Worm (Caenorhabditis elegans) whole organism, L2 larva: ENCODE measurements around the gene arrd-12.

Experiments used
- C34F6.9 ChIP-seq: fragments of 150-350 bp; optimal IDR thresholded peaks from 2 replicates; lab custom pipeline; 2014; ENCODE audit warnings: missing biosample characterization, missing genetic modification characterization
- F13H6.1 ChIP-seq: sonication (generic microtip); optimal IDR thresholded peaks from 2 replicates; lab custom pipeline; 2016; ENCODE audit warnings: missing genetic modification characterization, missing compliant biosample characterization
- R02D3.7 ChIP-seq: fragments of 150-350 bp; optimal IDR thresholded peaks from 2 replicates; lab custom pipeline; 2014; ENCODE audit warnings: missing biosample characterization, missing genetic modification characterization
- ZK546.5 ChIP-seq: sonication (generic microtip); optimal IDR thresholded peaks from 2 replicates; lab custom pipeline; 2017; ENCODE audit warnings: missing biosample characterization, missing genetic modification characterization
- alr-1 ChIP-seq: fragments of 150-350 bp; optimal IDR thresholded peaks from 2 replicates; lab custom pipeline; 2014; ENCODE audit warnings: missing biosample characterization, missing genetic modification characterization
- ama-1 ChIP-seq: fragments of 150-350 bp; optimal IDR thresholded peaks from 2 replicates; lab custom pipeline; 2018; ENCODE audit warnings: inconsistent platforms
- blmp-1 ChIP-seq: sonication (generic microtip); optimal IDR thresholded peaks from 2 replicates; lab custom pipeline; 2017; ENCODE audit warnings: missing genetic modification characterization, mild to moderate bottlenecking, missing compliant biosample characterization, antibody characterized with exemption, moderate library complexity; ENCODE audit not compliant: insufficient read depth
- ceh-16 ChIP-seq: fragments of 150-350 bp; optimal IDR thresholded peaks from 2 replicates; lab custom pipeline; 2014; ENCODE audit warnings: missing biosample characterization, missing genetic modification characterization
- ceh-82 ChIP-seq: fragments of 150-350 bp; optimal IDR thresholded peaks from 2 replicates; lab custom pipeline; 2014; ENCODE audit warnings: missing biosample characterization, missing genetic modification characterization
- crh-2 ChIP-seq: sonication (generic microtip); optimal IDR thresholded peaks from 2 replicates; lab custom pipeline; 2017; ENCODE audit warnings: missing biosample characterization, missing genetic modification characterization
- dmd-4 ChIP-seq: sonication (generic microtip); optimal IDR thresholded peaks from 2 replicates; lab custom pipeline; 2017; ENCODE audit warnings: missing biosample characterization, missing genetic modification characterization
- egl-27 ChIP-seq: sonication (generic microtip); optimal IDR thresholded peaks from 3 replicates; lab custom pipeline; 2017; ENCODE audit warnings: missing biosample characterization, missing genetic modification reagents, missing genetic modification characterization
- elt-1 ChIP-seq: fragments of 150-350 bp; optimal IDR thresholded peaks from 2 replicates; lab custom pipeline; 2014; ENCODE audit warnings: missing biosample characterization, missing genetic modification characterization
- elt-3 ChIP-seq: sonication (generic microtip); optimal IDR thresholded peaks from 2 replicates; lab custom pipeline; 2017; ENCODE audit warnings: missing biosample characterization, missing genetic modification characterization
- fos-1 ChIP-seq: fragments of 150-350 bp; optimal IDR thresholded peaks from 2 replicates; lab custom pipeline; 2014; ENCODE audit warnings: missing biosample characterization, missing genetic modification characterization
- lin-11 ChIP-seq: fragments of 150-350 bp; sonication (generic microtip); optimal IDR thresholded peaks from 2 replicates; lab custom pipeline; 2014; ENCODE audit warnings: missing biosample characterization, missing genetic modification characterization, inconsistent platforms, mixed read lengths
- lin-39 ChIP-seq: fragments of 150-350 bp; optimal IDR thresholded peaks from 2 replicates; lab custom pipeline; 2014; ENCODE audit warnings: missing biosample characterization, missing genetic modification reagents, missing genetic modification characterization
- lsy-2 ChIP-seq, 2 experiments: fragments of 150-350 bp in 1 of 2; sonication (generic microtip) in 1 of 2; optimal IDR thresholded peaks; 2 replicates each; lab custom pipeline; 2014 to 2017; ENCODE audit warnings: missing biosample characterization in 2 of 2, missing genetic modification characterization in 2 of 2
- mab-5 ChIP-seq: fragments of 150-350 bp; optimal IDR thresholded peaks from 2 replicates; lab custom pipeline; 2014; ENCODE audit warnings: missing biosample characterization, missing genetic modification characterization
- mdl-1 ChIP-seq, 2 experiments: fragments of 150-350 bp in 1 of 2; sonication (generic microtip) in 1 of 2; optimal IDR thresholded peaks; 2 replicates each; lab custom pipeline; 2017; ENCODE audit warnings: missing biosample characterization in 2 of 2, missing genetic modification characterization in 2 of 2
- nhr-11 ChIP-seq: fragments of 150-350 bp; optimal IDR thresholded peaks from 2 replicates; lab custom pipeline; 2014; ENCODE audit warnings: missing biosample characterization, missing genetic modification characterization
- nhr-21 ChIP-seq: fragments of 150-350 bp; optimal IDR thresholded peaks from 2 replicates; lab custom pipeline; 2014; ENCODE audit warnings: missing biosample characterization, missing genetic modification characterization
- nhr-6 ChIP-seq: fragments of 150-350 bp; optimal IDR thresholded peaks from 2 replicates; lab custom pipeline; 2014; ENCODE audit warnings: missing biosample characterization, missing genetic modification characterization
- peb-1 ChIP-seq: fragments of 150-350 bp; optimal IDR thresholded peaks from 2 replicates; lab custom pipeline; 2014; ENCODE audit warnings: missing biosample characterization, missing genetic modification characterization
- sma-3 ChIP-seq: sonication (generic microtip); optimal IDR thresholded peaks from 2 replicates; lab custom pipeline; 2016; ENCODE audit warnings: missing genetic modification reagents, missing genetic modification characterization, missing compliant biosample characterization
- sma-9 ChIP-seq, 2 experiments: fragments of 150-350 bp in 1 of 2; sonication (generic microtip) in 1 of 2; optimal IDR thresholded peaks; 2 replicates each; lab custom pipeline; 2014 to 2016; ENCODE audit warnings: missing genetic modification characterization in 2 of 2, mild to moderate bottlenecking in 1 of 2, missing biosample characterization in 1 of 2, missing compliant biosample characterization in 1 of 2, missing genetic modification reagents in 1 of 2, moderate library complexity in 1 of 2
- snpc-4 ChIP-seq: fragments of 150-350 bp; optimal IDR thresholded peaks from 2 replicates; lab custom pipeline; 2014; ENCODE audit warnings: missing biosample characterization, missing genetic modification characterization
- unc-39 ChIP-seq: fragments of 150-350 bp; optimal IDR thresholded peaks from 2 replicates; lab custom pipeline; 2014; ENCODE audit warnings: missing biosample characterization, missing genetic modification characterization
- unc-55 ChIP-seq: fragments of 150-350 bp; sonication (generic microtip); optimal IDR thresholded peaks from 3 replicates; lab custom pipeline; 2014; ENCODE audit warnings: missing biosample characterization, missing genetic modification reagents, missing genetic modification characterization
- unc-62 ChIP-seq: fragments of 150-350 bp; optimal IDR thresholded peaks from 2 replicates; lab custom pipeline; 2014; ENCODE audit warnings: missing biosample characterization, missing genetic modification reagents, missing genetic modification characterization
- zag-1 ChIP-seq: fragments of 150-350 bp; optimal IDR thresholded peaks from 2 replicates; lab custom pipeline; 2014; ENCODE audit warnings: missing biosample characterization, missing genetic modification characterization
- ztf-1 ChIP-seq: fragments of 200-800 bp; sonication (Bioruptor generic); conservative IDR thresholded peaks from 2 replicates; pipeline ENCODE4 v1.3.6; 2022; ENCODE audit warnings: missing genetic modification characterization, missing compliant biosample characterization
- ztf-4 ChIP-seq: fragments of 150-350 bp; optimal IDR thresholded peaks from 2 replicates; lab custom pipeline; 2014; ENCODE audit warnings: missing biosample characterization, missing genetic modification characterization

arrd-12 gene

DNA sequence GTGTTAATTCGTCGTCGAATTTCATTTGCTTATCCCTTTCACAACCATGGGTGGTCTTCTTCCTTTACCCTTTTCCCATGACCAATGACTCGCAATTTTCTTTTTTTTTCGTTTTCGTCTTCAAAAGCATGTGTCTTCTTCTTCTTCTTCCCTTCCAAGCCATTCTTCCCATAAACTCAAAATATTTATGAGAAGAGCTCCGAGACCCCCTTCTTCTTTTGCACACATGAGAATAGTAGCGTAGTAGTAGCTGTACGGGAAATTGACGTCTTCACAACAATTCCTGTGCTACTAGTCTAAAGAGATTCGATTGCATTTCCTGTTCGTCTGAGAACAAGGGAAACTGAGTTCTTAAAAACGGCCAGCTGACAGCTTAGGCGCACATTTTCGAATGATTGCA lies 46.3 kb downstream of the arrd-12 start:
- TF ChIP-seq snpc-4 (tag; lab: Kevin White, UChicago) (no peak), unc-62 (no peak), R02D3.7 (no peak), ZK546.5 (tag; lab: Kevin White, UChicago) (no peak), mab-5 (no peak), lin-39 (no peak), nhr-11 (tag; lab: Kevin White, UChicago) (no peak), alr-1 (tag; lab: Kevin White, UChicago) (no peak), ceh-82 (no peak), elt-3 (tag; lab: Kevin White, UChicago) (no peak), crh-2 (tag; lab: Kevin White, UChicago) (no peak), ceh-16 (tag; lab: Kevin White, UChicago) (no peak), ztf-1 (GFP tag; lab: Robert Waterston, UW) (no peak), unc-55 (GFP tag; lab: Kevin White, UChicago) (no peak), egl-27 (no peak)

DNA sequence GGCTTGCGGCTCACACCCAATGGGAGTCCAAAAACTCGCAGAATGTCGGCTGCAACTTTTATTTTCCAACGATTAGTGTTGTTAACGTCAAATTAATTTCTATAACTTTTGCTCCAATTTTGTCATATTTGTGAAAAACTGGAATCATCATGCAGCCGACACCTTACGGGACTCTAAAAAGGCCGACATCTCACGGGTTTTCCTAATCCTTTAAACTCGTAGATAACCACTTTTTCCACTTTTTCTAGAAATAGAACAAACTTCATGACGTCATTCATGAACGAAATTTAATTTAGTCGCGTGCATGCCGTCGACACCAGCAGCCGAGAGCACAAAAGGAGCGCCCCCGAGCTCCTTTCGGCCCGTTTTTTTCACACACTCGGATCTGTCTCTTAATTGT lies 47.4 kb downstream of the arrd-12 start:
- TF ChIP-seq crh-2 (tag; lab: Kevin White, UChicago) (no peak), sma-3 (GFP tag; lab: Kevin White, UChicago) (no peak), zag-1 (tag; lab: Kevin White, UChicago) (peak; percentile 3), snpc-4 (tag; lab: Kevin White, UChicago) (peak; percentile 76), blmp-1 (no peak), peb-1 (tag; lab: Kevin White, UChicago) (no peak), sma-9 (GFP tag; optimal IDR thresholded peaks at IDR 0.05; lab: Kevin White, UChicago) (peak; percentile 15), sma-9 (tag; optimal IDR thresholded peaks at IDR 0.05; lab: Kevin White, UChicago) (no peak), lin-11 (no peak), ama-1 (lab: Kevin White, UChicago) (no peak), F13H6.1 (tag; lab: Kevin White, UChicago) (no peak), lsy-2 (tag; optimal IDR thresholded peaks at IDR 0.05; lab: Kevin White, UChicago) (peak in 1 of 2 experiments; percentile 33), C34F6.9 (tag; lab: Kevin White, UChicago) (peak; percentile 33)

DNA sequence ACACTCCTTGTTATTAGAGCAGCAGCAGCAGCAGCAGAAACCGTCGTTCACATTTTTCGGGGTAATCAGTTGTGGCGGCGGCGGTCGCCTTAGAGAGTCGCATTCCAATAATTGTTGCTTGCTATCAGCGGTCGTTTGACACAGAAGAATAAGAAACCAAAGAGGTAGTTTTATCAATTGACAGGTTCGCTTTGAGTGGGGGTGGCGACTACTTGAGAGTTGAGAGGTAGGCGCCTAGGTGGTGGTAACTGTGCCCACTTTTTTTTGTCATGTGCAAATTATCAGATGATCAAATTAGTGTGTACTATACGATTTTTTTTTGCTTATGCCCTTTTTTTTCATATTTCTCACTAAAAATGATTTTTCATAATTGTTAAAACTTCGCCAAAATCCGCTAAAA lies 47.9 kb downstream of the arrd-12 start:
- TF ChIP-seq alr-1 (tag; lab: Kevin White, UChicago) (no peak), nhr-6 (tag; lab: Kevin White, UChicago) (no peak), mdl-1 (tag; optimal IDR thresholded peaks at IDR 0.05; lab: Kevin White, UChicago) (no peak), sma-9 (GFP tag; optimal IDR thresholded peaks at IDR 0.05; lab: Kevin White, UChicago) (peak; percentile 14), sma-9 (tag; optimal IDR thresholded peaks at IDR 0.05; lab: Kevin White, UChicago) (no peak), lsy-2 (tag; optimal IDR thresholded peaks at IDR 0.05; lab: Kevin White, UChicago) (no peak), snpc-4 (tag; lab: Kevin White, UChicago) (no peak), fos-1 (peak; percentile 43), ztf-4 (tag; lab: Kevin White, UChicago) (no peak), elt-1 (no peak), zag-1 (tag; lab: Kevin White, UChicago) (no peak)

DNA sequence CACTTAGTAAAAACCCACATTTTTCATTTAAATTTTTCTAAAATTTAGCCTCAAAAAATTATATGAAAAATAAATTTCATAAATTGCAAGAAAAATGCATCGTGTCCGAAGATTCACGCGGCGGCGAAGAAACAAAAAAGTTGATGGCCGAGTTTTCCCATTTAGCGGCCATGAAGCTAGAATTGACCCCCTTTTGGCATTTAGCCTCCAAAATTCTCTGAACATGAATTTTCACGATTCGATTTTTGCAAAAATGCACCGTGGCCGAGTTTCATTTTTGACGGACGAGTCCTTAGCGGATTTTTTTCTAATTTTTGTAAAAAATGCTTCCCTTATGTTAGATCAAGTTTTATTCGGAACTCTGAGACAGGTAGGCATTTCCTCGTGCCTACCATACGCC lies 49.5 kb downstream of the arrd-12 start:
- TF ChIP-seq dmd-4 (tag; lab: Kevin White, UChicago) = no peak
- no peak for TF ChIP-seq nhr-21 (tag; lab: Kevin White, UChicago)
- no peak for TF ChIP-seq unc-39 (tag; lab: Kevin White, UChicago)
- no peak for TF ChIP-seq unc-55 (GFP tag; lab: Kevin White, UChicago)
- TF ChIP-seq lin-39 = no peak
- no peak for TF ChIP-seq alr-1 (tag; lab: Kevin White, UChicago)
